Fruit fly (Drosophila melanogaster): Measurements from ENCODE around the gene CG1636.

dm6 chrX:8258281-8258802 lies 14.9 kb upstream of the CG1636 start:
- TF ChIP-seq Hr96 (GFP tag; optimal IDR thresholded peaks at IDR 0.05) = no peak
- TF ChIP-seq CG33017 (tag; optimal IDR thresholded peaks at IDR 0.05) = no peak
- TF ChIP-seq kay (GFP tag; ENCODE audit: borderline replicate concordance) = no peak
- TF ChIP-seq cic (GFP tag; optimal IDR thresholded peaks at IDR 0.05) = no peak
- TF ChIP-seq ovo (GFP tag; optimal IDR thresholded peaks at IDR 0.05) = no peak
- no peak for TF ChIP-seq toe (GFP tag; optimal IDR thresholded peaks at IDR 0.05)
- TF ChIP-seq CG14711 (tag; optimal IDR thresholded peaks at IDR 0.05) = no peak
